Worm (Caenorhabditis elegans) whole organism, young adult: Measurements from ENCODE around the gene tag-250.

Experiments
- F57A8.1 ChIP-seq: fragments of 200-800 bp; sonication (Bioruptor generic); optimal IDR thresholded peaks from 2 replicates; lab custom pipeline; 2018; ENCODE audit warnings: mild to moderate bottlenecking, missing genetic modification characterization, moderate library complexity, missing compliant biosample characterization
- T26A5.8 ChIP-seq: sonication (generic microtip); optimal IDR thresholded peaks from 2 replicates; lab custom pipeline; 2016; ENCODE audit warnings: missing genetic modification characterization, missing compliant biosample characterization
- ccch-3 ChIP-seq: fragments of 200-800 bp; sonication (Bioruptor generic); optimal IDR thresholded peaks from 2 replicates; lab custom pipeline; 2018; ENCODE audit warnings: mild to moderate bottlenecking, missing genetic modification characterization, missing compliant biosample characterization
- cebp-2 ChIP-seq: fragments of 200-800 bp; sonication (Bioruptor generic); IDR thresholded peaks from 2 replicates; pipeline ENCODE4 v1.3.6; 2022; ENCODE audit warnings: missing genetic modification characterization, missing compliant biosample characterization
- ceh-79 ChIP-seq: sonication (generic microtip); optimal IDR thresholded peaks from 2 replicates; lab custom pipeline; 2017; ENCODE audit warnings: mild to moderate bottlenecking, missing genetic modification characterization, missing compliant biosample characterization
- dox-1 ChIP-seq: fragments of 200-800 bp; sonication (Bioruptor generic); IDR thresholded peaks from 2 replicates; pipeline ENCODE4 v1.3.6; 2022; ENCODE audit warnings: missing genetic modification reagents, missing genetic modification characterization, missing compliant biosample characterization
- hrde-1 ChIP-seq: sonication (generic microtip); optimal IDR thresholded peaks from 2 replicates; lab custom pipeline; 2016; ENCODE audit warnings: missing genetic modification characterization, mild to moderate bottlenecking, missing compliant biosample characterization, moderate library complexity, missing genotype, missing genetic modification reagents, borderline replicate concordance
- madf-6 ChIP-seq: fragments of 200-800 bp; sonication (Bioruptor generic); IDR thresholded peaks from 2 replicates; pipeline ENCODE4 v1.3.6; 2022; ENCODE audit warnings: missing genetic modification reagents, missing genetic modification characterization, missing compliant biosample characterization
- mel-28 ChIP-seq: sonication (generic microtip); optimal IDR thresholded peaks from 2 replicates; lab custom pipeline; 2016; ENCODE audit warnings: borderline replicate concordance, mild to moderate bottlenecking, missing genetic modification characterization, missing compliant biosample characterization
- nfya-1 ChIP-seq: sonication (generic microtip); optimal IDR thresholded peaks from 2 replicates; lab custom pipeline; 2017; ENCODE audit warnings: antibody characterized with exemption, missing compliant biosample characterization, missing genetic modification characterization, borderline replicate concordance; ENCODE audit not compliant: insufficient read depth
- nfyb-1 ChIP-seq: fragments of 200-800 bp; sonication (Bioruptor generic); IDR thresholded peaks from 2 replicates; pipeline ENCODE4 v1.3.6; 2022; ENCODE audit warnings: missing genetic modification reagents, missing genetic modification characterization, missing compliant biosample characterization
- pha-4 ChIP-seq: fragments of 150-350 bp; sonication (generic microtip); optimal IDR thresholded peaks from 2 replicates; lab custom pipeline; 2014; ENCODE audit warnings: missing biosample characterization, missing genetic modification reagents, missing genetic modification characterization
- snpc-4 ChIP-seq, 5 experiments: fragments of 150-350 bp in 1 of 5; sonication (generic microtip) in 4 of 5; optimal IDR thresholded peaks; 2 replicates each; lab custom pipeline; 2014 to 2018; ENCODE audit warnings: missing genetic modification characterization in 5 of 5, missing biosample characterization in 3 of 5, antibody characterized with exemption in 2 of 5, mild to moderate bottlenecking in 2 of 5, missing compliant biosample characterization in 2 of 5, missing genotype in 2 of 5, moderate library complexity in 2 of 5, missing genetic modification reagents in 1 of 5

DNA sequence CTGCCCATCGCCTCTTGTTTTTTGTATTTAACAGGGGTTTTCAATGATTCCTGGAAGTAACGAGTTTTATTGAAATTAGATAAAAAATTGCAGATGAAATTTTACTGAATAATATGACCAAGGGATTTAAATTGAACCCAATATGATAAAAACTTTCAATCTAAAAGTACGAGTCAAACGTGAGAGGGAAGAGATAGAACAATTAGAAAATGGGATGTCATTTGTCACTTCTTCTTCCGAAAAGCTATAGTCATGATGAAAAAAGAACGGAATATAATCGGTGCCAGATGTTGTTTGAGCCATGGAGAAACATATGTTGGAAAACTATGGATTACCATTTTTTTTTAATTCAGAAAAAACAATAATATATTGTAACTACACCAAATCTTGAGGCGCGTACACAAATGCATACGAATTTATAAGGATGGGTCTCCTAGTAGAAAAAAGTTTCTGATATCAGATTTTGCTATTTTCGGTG lies 45.8 kb downstream of the tag-250 start, which contains the start of gene sup-18:
- TF ChIP-seq pha-4 (tag; lab: Kevin White, UChicago) (no peak), hrde-1 (tag; lab: Kevin White, UChicago) (no peak), snpc-4 (GFP tag; optimal IDR thresholded peaks at IDR 0.05; lab: Kevin White, UChicago) (no peak), snpc-4 (tag; optimal IDR thresholded peaks at IDR 0.05; lab: Kevin White, UChicago) (no peak), ccch-3 (no peak), F57A8.1 (GFP tag; lab: Kevin White, UChicago) (no peak), T26A5.8 (tag; lab: Kevin White, UChicago) (no peak), mel-28 (tag; lab: Kevin White, UChicago) (no peak), madf-6 (GFP tag; lab: Robert Waterston, UW) (no peak), ceh-79 (tag; lab: Kevin White, UChicago) (no peak), nfya-1 (tag; lab: Kevin White, UChicago) (no peak), dox-1 (GFP tag; lab: Robert Waterston, UW) (no peak), nfyb-1 (GFP tag; lab: Robert Waterston, UW) (no peak), cebp-2 (GFP tag; lab: Robert Waterston, UW) (no peak)
